Fruit fly (Drosophila melanogaster) whole organism, pupa: Measurements from ENCODE around the gene AsnS.

ENCODE experiments used
- CG10348 ChIP-seq: fragments of 200-800 bp; sonication (Bioruptor generic); IDR thresholded peaks from 2 replicates; pipeline ENCODE4 v1.3.6; 2022; ENCODE audit warnings: missing biosample characterization, missing genetic modification characterization
- CG12605 ChIP-seq: fragments of 200-800 bp; sonication (Bioruptor generic); IDR thresholded peaks from 2 replicates; pipeline ENCODE4 v1.3.6; 2022; ENCODE audit warnings: missing biosample characterization, missing genetic modification characterization
- CG13204 ChIP-seq: fragments of 200-800 bp; sonication (Bioruptor generic); optimal IDR thresholded peaks from 2 replicates; lab custom pipeline; 2018; ENCODE audit warnings: missing biosample characterization, mild to moderate bottlenecking, missing genetic modification characterization, moderate library complexity
- CG14655 ChIP-seq: fragments of 200-800 bp; sonication (Bioruptor generic); optimal IDR thresholded peaks from 3 replicates; lab custom pipeline; 2017; ENCODE audit warnings: mild to moderate bottlenecking, missing biosample characterization, missing genetic modification reagents, missing genetic modification characterization
- CG4496 ChIP-seq: fragments of 200-800 bp; sonication (Bioruptor generic); IDR thresholded peaks from 3 replicates; pipeline ENCODE4 v1.3.6; 2022; ENCODE audit warnings: missing biosample characterization, missing genetic modification characterization
- CG8301 ChIP-seq: fragments of 200-800 bp; sonication (Bioruptor generic); optimal IDR thresholded peaks from 2 replicates; lab custom pipeline; 2018; ENCODE audit warnings: missing biosample characterization, mild to moderate bottlenecking, missing genetic modification characterization
- EcR ChIP-seq: fragments of 200-800 bp; sonication (Bioruptor generic); optimal IDR thresholded peaks from 3 replicates; lab custom pipeline; 2019; ENCODE audit warnings: missing biosample characterization, missing genetic modification characterization, mild to moderate bottlenecking, moderate library complexity, missing genetic modification reagents
- Pif1A ChIP-seq: fragments of 200-800 bp; sonication (Bioruptor generic); optimal IDR thresholded peaks from 3 replicates; lab custom pipeline; 2016; ENCODE audit warnings: missing biosample characterization, missing genetic modification characterization
- fd96Ca ChIP-seq: fragments of 200-800 bp; sonication (Bioruptor generic); IDR thresholded peaks from 3 replicates; pipeline ENCODE4 v1.3.6; 2022; ENCODE audit warnings: missing biosample characterization, missing genetic modification characterization
- gl ChIP-seq: fragments of 200-800 bp; sonication (Bioruptor generic); optimal IDR thresholded peaks from 2 replicates; lab custom pipeline; 2018; ENCODE audit warnings: missing biosample characterization, mild to moderate bottlenecking, missing genetic modification characterization
- rn ChIP-seq: fragments of 200-800 bp; sonication (Bioruptor generic); IDR thresholded peaks from 2 replicates; pipeline ENCODE4 v1.3.6; 2022; ENCODE audit warnings: missing biosample characterization, missing genetic modification characterization

- no peak for TF ChIP-seq rn (GFP tag; lab: Robert Waterston, UW)
- no peak for TF ChIP-seq Pif1A
- TF ChIP-seq EcR (GFP tag; lab: Kevin White, UChicago), result no peak
- TF ChIP-seq fd96Ca (GFP tag; lab: Robert Waterston, UW), result no peak
- TF ChIP-seq gl (tag; lab: Kevin White, UChicago), result no peak
- no peak for TF ChIP-seq CG12605 (GFP tag; lab: Robert Waterston, UW)
- no peak for TF ChIP-seq CG8301 (tag; lab: Kevin White, UChicago)
- no peak for TF ChIP-seq CG10348 (GFP tag; lab: Robert Waterston, UW)
- no peak for TF ChIP-seq CG13204
- TF ChIP-seq CG14655 (GFP tag; lab: Kevin White, UChicago), result no peak
- no peak for TF ChIP-seq CG4496
Measured at dm6 chr3L:21194392-21194925, 21.5 kb downstream of the AsnS start.
